Worm (Caenorhabditis elegans): ENCODE data around the gene sup-10.

DNA sequence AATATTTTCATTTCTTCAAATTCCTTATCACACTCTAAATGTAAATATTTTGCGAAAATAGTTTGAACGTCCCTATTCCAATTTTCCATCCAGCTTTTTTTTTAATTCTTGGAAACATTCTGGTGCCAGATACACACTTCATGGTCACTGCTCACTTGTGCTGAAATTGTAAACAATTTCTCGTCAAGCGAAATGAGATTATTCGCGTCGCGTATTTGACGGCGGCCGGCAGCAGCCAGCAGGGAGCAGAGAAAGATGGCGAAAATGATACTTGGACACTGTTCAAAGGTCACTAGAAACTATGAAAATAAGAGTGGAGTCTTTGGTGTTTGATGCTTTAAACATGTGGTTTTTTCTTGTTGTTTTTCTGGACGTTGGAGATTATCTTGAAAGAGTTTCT lies 23.7 kb upstream of the sup-10 start:
- no peak for TF ChIP-seq ama-1 (optimal IDR thresholded peaks at IDR 0.05)
- no peak for TF ChIP-seq pag-3 (tag; optimal IDR thresholded peaks at IDR 0.05; ENCODE audit: borderline replicate concordance, insufficient read depth)
- TF ChIP-seq nhr-12 (tag; optimal IDR thresholded peaks at IDR 0.05) = no peak
- TF ChIP-seq fkh-10 (GFP tag; optimal IDR thresholded peaks at IDR 0.05) = no peak
- no peak for TF ChIP-seq ztf-11 (tag; optimal IDR thresholded peaks at IDR 0.05)
- no peak for TF ChIP-seq zag-1 (tag; optimal IDR thresholded peaks at IDR 0.05)
- TF ChIP-seq efl-1 (optimal IDR thresholded peaks at IDR 0.05) = no peak
- TF ChIP-seq efl-1 (GFP tag; optimal IDR thresholded peaks at IDR 0.05 in 1 of 2) = no peak
- peak in 1 of 2 experiments; percentile 29 for TF ChIP-seq lsy-2 (tag; optimal IDR thresholded peaks at IDR 0.05)
- TF ChIP-seq grh-1 (GFP tag; IDR thresholded peaks at IDR 0.05) = no peak
- no peak for TF ChIP-seq nhr-237 (tag; optimal IDR thresholded peaks at IDR 0.05)
